Fruit fly (Drosophila melanogaster) ovary, adult (tissue): Measurements from ENCODE around the gene CG9837.

Experiments used
- CG17801 ChIP-seq: fragments of 200-800 bp; optimal IDR thresholded peaks from 2 replicates; lab custom pipeline; 2019; ENCODE audit warnings: missing biosample characterization, mild to moderate bottlenecking, missing genetic modification characterization, moderate library complexity; ENCODE audit not compliant: partially characterized antibody

The CG9837 gene

dm6 chr3R:8792463-8793175, 20.8 kb downstream of the CG9837 start:
- no peak for TF ChIP-seq CG17801 (GFP tag; lab: Kevin White, UChicago)

dm6 chr3R:8788722-8789400, 24.5 kb downstream of the CG9837 start:
- TF ChIP-seq CG17801 (GFP tag; lab: Kevin White, UChicago): no peak

dm6 chr3R:8787538-8788282, 25.7 kb downstream of the CG9837 start:
- TF ChIP-seq CG17801 (GFP tag; lab: Kevin White, UChicago): no peak

- no peak for TF ChIP-seq CG17801 (GFP tag; lab: Kevin White, UChicago)
Measured at dm6 chr3R:8785451-8785850, 27.9 kb downstream of the CG9837 start.

dm6 chr3R:8784788-8785187, 28.6 kb downstream of the CG9837 start:
- no peak for TF ChIP-seq CG17801 (GFP tag; lab: Kevin White, UChicago)

dm6 chr3R:8780689-8781088, 32.7 kb downstream of the CG9837 start, which contains the start of gene CG33189:
TSS of gene CG33189 (minus strand) at chr3R:8780789.
- no peak for TF ChIP-seq CG17801 (GFP tag; lab: Kevin White, UChicago)

dm6 chr3R:8779823-8780222, 33.6 kb downstream of the CG9837 start, which contains the start of gene CG33191:
TSS of gene CG33191 (minus strand) at chr3R:8779923.
- no peak for TF ChIP-seq CG17801 (GFP tag; lab: Kevin White, UChicago)

dm6 chr3R:8773135-8773534, 40.2 kb downstream of the CG9837 start, which contains the start of gene CG34301:
TSS of gene CG34301 (plus strand) at chr3R:8773435.
- no peak for TF ChIP-seq CG17801 (GFP tag; lab: Kevin White, UChicago)

dm6 chr3R:8772591-8772990, 40.8 kb downstream of the CG9837 start, which contains the start of gene CG13318:
TSS of gene CG13318 (minus strand) at chr3R:8772691.
- no peak for TF ChIP-seq CG17801 (GFP tag; lab: Kevin White, UChicago)

dm6 chr3R:8769094-8769493, 44.3 kb downstream of the CG9837 start, which contains the start of gene CG8236:
TSS of gene CG8236 (plus strand) at chr3R:8769394.
- no peak for TF ChIP-seq CG17801 (GFP tag; lab: Kevin White, UChicago)

- TF ChIP-seq CG17801 (GFP tag; lab: Kevin White, UChicago): no peak
Measured at dm6 chr3R:8767998-8768397, 45.4 kb downstream of the CG9837 start, which contains the start of the genes CG34135 and CG11768. TSS of gene CG34135 (minus strand) at chr3R:8768191. TSS of gene CG11768 (minus strand) at chr3R:8768200.
